Fruit fly (Drosophila melanogaster) whole organism, pupa: Measurements from ENCODE around the gene anne.

Source experiments
- CG12605 ChIP-seq: fragments of 200-800 bp; sonication (Bioruptor generic); IDR thresholded peaks from 2 replicates; pipeline ENCODE4 v1.3.6; 2022; ENCODE audit warnings: missing biosample characterization, missing genetic modification characterization
- CG32121 ChIP-seq: fragments of 200-800 bp; sonication (Bioruptor generic); IDR thresholded peaks from 2 replicates; pipeline ENCODE4 v1.3.6; 2022; ENCODE audit warnings: missing biosample characterization, missing genetic modification characterization
- Ets98B ChIP-seq: fragments of 200-800 bp; sonication (Bioruptor generic); IDR thresholded peaks from 2 replicates; pipeline ENCODE4 v1.3.6; 2022; ENCODE audit warnings: missing biosample characterization, missing genetic modification characterization
- fd96Ca ChIP-seq: fragments of 200-800 bp; sonication (Bioruptor generic); IDR thresholded peaks from 3 replicates; pipeline ENCODE4 v1.3.6; 2022; ENCODE audit warnings: missing biosample characterization, missing genetic modification characterization

DNA sequence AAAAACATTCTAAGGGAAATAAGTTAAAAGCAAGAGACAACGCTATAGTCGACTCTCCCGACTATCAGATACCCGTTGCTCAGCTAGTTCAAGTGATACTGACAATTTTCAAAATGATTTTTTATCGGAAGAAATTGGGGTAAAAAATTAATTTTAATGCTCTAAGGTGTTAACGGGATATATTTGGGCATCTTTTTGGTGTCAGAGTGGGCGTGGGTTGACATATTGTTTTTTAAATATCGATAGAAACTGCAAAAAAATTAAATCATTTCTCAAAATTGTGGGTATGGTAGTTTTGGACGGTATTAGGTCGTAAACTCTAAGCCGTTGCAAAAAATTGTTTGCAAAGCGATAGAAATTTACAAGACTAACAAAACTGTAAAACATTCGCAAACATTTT, 1.5 kb upstream of the anne start:
- TF ChIP-seq fd96Ca (GFP tag; lab: Robert Waterston, UW) (no peak), CG32121 (no peak), Ets98B (no peak), CG12605 (GFP tag; lab: Robert Waterston, UW) (no peak)
